Worm (Caenorhabditis elegans) whole organism, young adult: ENCODE data around the gene C04C3.4.

Experiments used
- B0019.2 ChIP-seq: fragments of 200-800 bp; sonication (Bioruptor generic); conservative IDR thresholded peaks from 2 replicates; pipeline ENCODE4 v1.3.6; 2022; ENCODE audit warnings: missing genetic modification reagents, missing genetic modification characterization, missing compliant biosample characterization
- B0035.1 ChIP-seq: sonication (generic microtip); optimal IDR thresholded peaks from 2 replicates; lab custom pipeline; 2016; ENCODE audit warnings: missing genetic modification characterization, mild to moderate bottlenecking, missing compliant biosample characterization, missing genotype, missing genetic modification reagents
- B0261.1 ChIP-seq: sonication (generic microtip); optimal IDR thresholded peaks from 2 replicates; lab custom pipeline; 2016; ENCODE audit warnings: mild to moderate bottlenecking, missing genetic modification characterization, moderate library complexity, missing compliant biosample characterization
- C17E4.6 ChIP-seq: fragments of 200-800 bp; sonication (Bioruptor generic); IDR thresholded peaks from 2 replicates; pipeline ENCODE4 v1.3.6; 2022; ENCODE audit warnings: missing genetic modification reagents, missing genetic modification characterization, missing compliant biosample characterization
- F10E7.11 ChIP-seq: sonication (generic microtip); optimal IDR thresholded peaks from 2 replicates; lab custom pipeline; 2017; ENCODE audit warnings: mild to moderate bottlenecking, missing genetic modification characterization, moderate library complexity, missing compliant biosample characterization
- F23B12.7 ChIP-seq: sonication (generic microtip); optimal IDR thresholded peaks from 2 replicates; lab custom pipeline; 2017; ENCODE audit warnings: missing genetic modification characterization, mild to moderate bottlenecking, missing compliant biosample characterization, antibody characterized with exemption, moderate library complexity; ENCODE audit not compliant: insufficient read depth
- K12H6.12 ChIP-seq: fragments of 200-800 bp; sonication (Bioruptor generic); optimal IDR thresholded peaks from 2 replicates; lab custom pipeline; 2018; ENCODE audit warnings: mild to moderate bottlenecking, missing genetic modification characterization, missing compliant biosample characterization
- Y56A3A.18 ChIP-seq: fragments of 200-800 bp; sonication (Bioruptor generic); IDR thresholded peaks from 2 replicates; pipeline ENCODE4 v1.3.6; 2022; ENCODE audit warnings: missing genetic modification reagents, missing genetic modification characterization, missing compliant biosample characterization
- Y67H2A.10 ChIP-seq: fragments of 200-800 bp; sonication (Bioruptor generic); conservative IDR thresholded peaks from 2 replicates; pipeline ENCODE4 v1.3.6; 2022; ENCODE audit warnings: missing genetic modification reagents, missing genetic modification characterization, missing compliant biosample characterization
- akir-1 ChIP-seq: fragments of 200-800 bp; sonication (Bioruptor generic); optimal IDR thresholded peaks from 2 replicates; lab custom pipeline; 2018; ENCODE audit warnings: mild to moderate bottlenecking, missing genetic modification characterization, moderate library complexity, missing compliant biosample characterization
- atf-7 ChIP-seq: sonication (generic microtip); optimal IDR thresholded peaks from 2 replicates; lab custom pipeline; 2017; ENCODE audit warnings: mild to moderate bottlenecking, missing genetic modification characterization, missing compliant biosample characterization
- athp-1 ChIP-seq: sonication (generic microtip); optimal IDR thresholded peaks from 2 replicates; lab custom pipeline; 2017; ENCODE audit warnings: mild to moderate bottlenecking, missing genetic modification characterization, missing compliant biosample characterization
- attf-5 ChIP-seq: fragments of 200-800 bp; sonication (Bioruptor generic); optimal IDR thresholded peaks from 2 replicates; lab custom pipeline; 2018; ENCODE audit warnings: mild to moderate bottlenecking, missing genetic modification characterization, missing compliant biosample characterization
- bed-2 ChIP-seq: fragments of 200-800 bp; sonication (Bioruptor generic); IDR thresholded peaks from 2 replicates; pipeline ENCODE4 v1.3.6; 2022; ENCODE audit warnings: missing genetic modification reagents, missing genetic modification characterization, missing compliant biosample characterization
- cebp-1 ChIP-seq, 2 experiments: fragments of 200-800 bp in 1 of 2; sonication (Bioruptor generic) in 1 of 2; sonication (generic microtip) in 1 of 2; IDR thresholded peaks in 1 of 2; optimal IDR thresholded peaks in 1 of 2; 2 replicates each; pipeline versions ENCODE4 v1.3.6 to Lab custom; 2017 to 2022; ENCODE audit warnings: missing compliant biosample characterization in 2 of 2, missing genetic modification characterization in 2 of 2, mild to moderate bottlenecking in 1 of 2, missing genetic modification reagents in 1 of 2, moderate library complexity in 1 of 2
- ceh-27 ChIP-seq: fragments of 200-800 bp; sonication (Bioruptor generic); optimal IDR thresholded peaks from 2 replicates; lab custom pipeline; 2018; ENCODE audit warnings: mild to moderate bottlenecking, missing genetic modification characterization, moderate library complexity, missing compliant biosample characterization
- dpl-1 ChIP-seq: fragments of 150-350 bp; optimal IDR thresholded peaks from 2 replicates; lab custom pipeline; 2014; ENCODE audit warnings: missing biosample characterization, missing genetic modification reagents, missing genetic modification characterization
- egl-18 ChIP-seq: fragments of 200-800 bp; sonication (Bioruptor generic); IDR thresholded peaks from 2 replicates; pipeline ENCODE4 v1.3.6; 2022; ENCODE audit warnings: missing genetic modification reagents, missing genetic modification characterization, missing compliant biosample characterization
- egrh-3 ChIP-seq: fragments of 200-800 bp; sonication (Bioruptor generic); IDR thresholded peaks from 2 replicates; pipeline ENCODE4 v1.3.6; 2022; ENCODE audit warnings: missing genetic modification reagents, missing genetic modification characterization, missing compliant biosample characterization
- ekl-4 ChIP-seq: fragments of 200-800 bp; sonication (Bioruptor generic); IDR thresholded peaks from 2 replicates; pipeline ENCODE4 v1.3.6; 2022; ENCODE audit warnings: missing genetic modification reagents, missing genetic modification characterization, missing compliant biosample characterization
- hmg-1.2 ChIP-seq: fragments of 200-800 bp; sonication (Bioruptor generic); IDR thresholded peaks from 2 replicates; pipeline ENCODE4 v1.3.6; 2022; ENCODE audit warnings: missing genetic modification reagents, missing genetic modification characterization, missing compliant biosample characterization
- hsf-1 ChIP-seq: fragments of 200-800 bp; sonication (Bioruptor generic); IDR thresholded peaks from 2 replicates; pipeline ENCODE4 v1.3.6; 2022; ENCODE audit warnings: missing genetic modification reagents, missing genetic modification characterization, missing compliant biosample characterization
- lin-26 ChIP-seq: fragments of 200-800 bp; sonication (Bioruptor generic); IDR thresholded peaks from 2 replicates; pipeline ENCODE4 v1.3.6; 2022; ENCODE audit warnings: missing genetic modification reagents, missing genetic modification characterization, missing compliant biosample characterization
- lin-35 ChIP-seq, 3 experiments: fragments of 150-350 bp in 2 of 3; sonication (generic microtip) in 1 of 3; optimal IDR thresholded peaks; 2 replicates each; lab custom pipeline; 2014 to 2018; ENCODE audit warnings: missing biosample characterization in 3 of 3, missing genetic modification characterization in 3 of 3, missing genetic modification reagents in 3 of 3
- lin-54 ChIP-seq: fragments of 200-800 bp; sonication (Bioruptor generic); optimal IDR thresholded peaks from 2 replicates; lab custom pipeline; 2018; ENCODE audit warnings: mild to moderate bottlenecking, missing genetic modification characterization, missing compliant biosample characterization
- lir-1 ChIP-seq: fragments of 200-800 bp; sonication (Bioruptor generic); conservative IDR thresholded peaks from 2 replicates; pipeline ENCODE4 v1.3.6; 2022; ENCODE audit warnings: missing genetic modification reagents, missing genetic modification characterization, missing compliant biosample characterization
- lsy-27 ChIP-seq: sonication (generic microtip); optimal IDR thresholded peaks from 2 replicates; lab custom pipeline; 2017; ENCODE audit warnings: missing genetic modification characterization, mild to moderate bottlenecking, missing compliant biosample characterization, antibody characterized with exemption, missing genotype, borderline replicate concordance; ENCODE audit not compliant: insufficient read depth
- madf-3 ChIP-seq: fragments of 200-800 bp; sonication (Bioruptor generic); IDR thresholded peaks from 2 replicates; pipeline ENCODE4 v1.3.6; 2022; ENCODE audit warnings: missing genetic modification reagents, missing genetic modification characterization, missing compliant biosample characterization
- madf-6 ChIP-seq: fragments of 200-800 bp; sonication (Bioruptor generic); IDR thresholded peaks from 2 replicates; pipeline ENCODE4 v1.3.6; 2022; ENCODE audit warnings: missing genetic modification reagents, missing genetic modification characterization, missing compliant biosample characterization
- mes-4 ChIP-seq: sonication (generic microtip); optimal IDR thresholded peaks from 2 replicates; lab custom pipeline; 2016; ENCODE audit warnings: missing genotype, missing genetic modification characterization, missing compliant biosample characterization
- nfya-1 ChIP-seq: sonication (generic microtip); optimal IDR thresholded peaks from 2 replicates; lab custom pipeline; 2017; ENCODE audit warnings: antibody characterized with exemption, missing compliant biosample characterization, missing genetic modification characterization, borderline replicate concordance; ENCODE audit not compliant: insufficient read depth
- nfya-2 ChIP-seq: fragments of 200-800 bp; sonication (Bioruptor generic); IDR thresholded peaks from 2 replicates; pipeline ENCODE4 v1.3.6; 2022; ENCODE audit warnings: missing genetic modification reagents, missing genetic modification characterization, missing compliant biosample characterization
- nfyb-1 ChIP-seq: fragments of 200-800 bp; sonication (Bioruptor generic); IDR thresholded peaks from 2 replicates; pipeline ENCODE4 v1.3.6; 2022; ENCODE audit warnings: missing genetic modification reagents, missing genetic modification characterization, missing compliant biosample characterization
- nhr-179 ChIP-seq: sonication (generic microtip); optimal IDR thresholded peaks from 2 replicates; lab custom pipeline; 2016; ENCODE audit warnings: mild to moderate bottlenecking, missing genetic modification characterization, missing compliant biosample characterization
- nhr-80 ChIP-seq: sonication (generic microtip); optimal IDR thresholded peaks from 2 replicates; lab custom pipeline; 2016; ENCODE audit warnings: missing genetic modification characterization, missing compliant biosample characterization
- repo-1 ChIP-seq: sonication (generic microtip); optimal IDR thresholded peaks from 2 replicates; lab custom pipeline; 2017; ENCODE audit warnings: mild to moderate bottlenecking, missing genetic modification characterization, missing compliant biosample characterization
- rpc-1 ChIP-seq, 2 experiments: fragments of 150-350 bp in 1 of 2; sonication (generic microtip) in 1 of 2; optimal IDR thresholded peaks; 2 replicates each; lab custom pipeline; 2014 to 2018; ENCODE audit warnings: missing biosample characterization in 1 of 2, missing genetic modification characterization in 1 of 2, missing genetic modification reagents in 1 of 2, missing genotype in 1 of 2
- sdz-38 ChIP-seq: sonication (generic microtip); optimal IDR thresholded peaks from 2 replicates; lab custom pipeline; 2016; ENCODE audit warnings: missing genotype, missing genetic modification characterization, missing compliant biosample characterization
- snpc-1.1 ChIP-seq: sonication (generic microtip); optimal IDR thresholded peaks from 2 replicates; lab custom pipeline; 2017; ENCODE audit warnings: missing genetic modification characterization, mild to moderate bottlenecking, missing compliant biosample characterization, antibody characterized with exemption, moderate library complexity, missing genotype, missing genetic modification reagents; ENCODE audit not compliant: insufficient read depth
- snpc-4 ChIP-seq, 5 experiments: fragments of 150-350 bp in 1 of 5; sonication (generic microtip) in 4 of 5; optimal IDR thresholded peaks; 2 replicates each; lab custom pipeline; 2014 to 2018; ENCODE audit warnings: missing genetic modification characterization in 5 of 5, missing biosample characterization in 3 of 5, antibody characterized with exemption in 2 of 5, mild to moderate bottlenecking in 2 of 5, missing compliant biosample characterization in 2 of 5, missing genotype in 2 of 5, moderate library complexity in 2 of 5, missing genetic modification reagents in 1 of 5
- somi-1 ChIP-seq: fragments of 200-800 bp; sonication (Bioruptor generic); optimal IDR thresholded peaks from 2 replicates; lab custom pipeline; 2018; ENCODE audit warnings: mild to moderate bottlenecking, missing genetic modification characterization, missing compliant biosample characterization
- sptf-2 ChIP-seq: fragments of 200-800 bp; sonication (Bioruptor generic); optimal IDR thresholded peaks from 2 replicates; lab custom pipeline; 2018; ENCODE audit warnings: mild to moderate bottlenecking, missing genetic modification characterization, missing compliant biosample characterization
- ztf-18 ChIP-seq: sonication (generic microtip); optimal IDR thresholded peaks from 2 replicates; lab custom pipeline; 2016; ENCODE audit warnings: missing genotype, mild to moderate bottlenecking, missing genetic modification characterization, missing compliant biosample characterization
- ztf-28 ChIP-seq: fragments of 200-800 bp; sonication (Bioruptor generic); IDR thresholded peaks from 2 replicates; pipeline ENCODE4 v1.3.6; 2022; ENCODE audit warnings: missing genetic modification reagents, missing genetic modification characterization, missing compliant biosample characterization

C04C3.4 gene

ce11 chrIV:3363784-3364183 lies 30.4 kb upstream of the C04C3.4 start:
- TF ChIP-seq dpl-1 (GFP tag; lab: Kevin White, UChicago) (no peak), ztf-18 (tag; lab: Kevin White, UChicago) (no peak), atf-7 (tag; lab: Kevin White, UChicago) (no peak), F10E7.11 (no peak), hmg-1.2 (GFP tag; lab: Robert Waterston, UW) (peak; percentile 90), lin-35 (GFP tag; optimal IDR thresholded peaks at IDR 0.05; lab: Kevin White, UChicago) (no peak)
- TF ChIP-seq, all 124 proteins: peak for 1

- TF ChIP-seq nhr-80 (tag; lab: Kevin White, UChicago), result peak; percentile 78
- TF ChIP-seq C17E4.6 (GFP tag; lab: Robert Waterston, UW), result no peak
- no peak for TF ChIP-seq atf-7 (tag; lab: Kevin White, UChicago)
- no peak for TF ChIP-seq cebp-1 (GFP tag; IDR thresholded peaks at IDR 0.05; lab: Robert Waterston, UW)
- peak; percentile 73 for TF ChIP-seq cebp-1 (tag; optimal IDR thresholded peaks at IDR 0.05; lab: Kevin White, UChicago)
- TF ChIP-seq Y56A3A.18 (GFP tag; lab: Robert Waterston, UW), result no peak
- no peak for TF ChIP-seq sptf-2 (GFP tag; lab: Kevin White, UChicago)
- TF ChIP-seq lsy-27 (tag; lab: Kevin White, UChicago), result no peak
- TF ChIP-seq rpc-1 (optimal IDR thresholded peaks at IDR 0.05; lab: Kevin White, UChicago), result no peak
- no peak for TF ChIP-seq rpc-1 (tag; optimal IDR thresholded peaks at IDR 0.05; lab: Kevin White, UChicago)
- no peak for TF ChIP-seq nfya-2
- TF ChIP-seq madf-6, result no peak
- TF ChIP-seq egl-18, result no peak
- TF ChIP-seq sdz-38 (tag; lab: Kevin White, UChicago), result no peak
- TF ChIP-seq nfya-1 (tag; lab: Kevin White, UChicago), result no peak
- no peak for TF ChIP-seq B0035.1 (tag; lab: Kevin White, UChicago)
- no peak for TF ChIP-seq egrh-3 (GFP tag; lab: Robert Waterston, UW)
- no peak for TF ChIP-seq dpl-1 (GFP tag; lab: Kevin White, UChicago)
- TF ChIP-seq somi-1 (GFP tag; lab: Kevin White, UChicago), result no peak
- no peak for TF ChIP-seq snpc-4 (GFP tag; optimal IDR thresholded peaks at IDR 0.05; lab: Kevin White, UChicago)
- no peak for TF ChIP-seq snpc-4 (tag; optimal IDR thresholded peaks at IDR 0.05; lab: Kevin White, UChicago)
- TF ChIP-seq Y67H2A.10, result no peak
- no peak for TF ChIP-seq F23B12.7 (tag; lab: Kevin White, UChicago)
- no peak for TF ChIP-seq B0019.2
- no peak for TF ChIP-seq repo-1 (tag; lab: Kevin White, UChicago)
- no peak for TF ChIP-seq B0261.1 (tag; lab: Kevin White, UChicago)
- no peak for TF ChIP-seq nfyb-1 (GFP tag; lab: Robert Waterston, UW)
- no peak for TF ChIP-seq athp-1 (tag; lab: Kevin White, UChicago)
- TF ChIP-seq mes-4, result no peak
- TF ChIP-seq ekl-4 (GFP tag; lab: Robert Waterston, UW), result no peak
- TF ChIP-seq hsf-1 (GFP tag; lab: Robert Waterston, UW), result no peak
- TF ChIP-seq nhr-179 (tag; lab: Kevin White, UChicago), result no peak
- TF ChIP-seq lin-35 (GFP tag; optimal IDR thresholded peaks at IDR 0.05; lab: Kevin White, UChicago), result no peak
- peak; percentile 17 for TF ChIP-seq lin-54 (GFP tag; lab: Kevin White, UChicago)
- TF ChIP-seq ztf-28, result no peak
- TF ChIP-seq snpc-1.1 (tag; lab: Kevin White, UChicago), result no peak
- TF ChIP-seq lin-26 (GFP tag; lab: Robert Waterston, UW), result no peak
- TF ChIP-seq attf-5 (GFP tag; lab: Kevin White, UChicago), result peak; percentile 54
- no peak for TF ChIP-seq bed-2 (GFP tag; lab: Robert Waterston, UW)
- TF ChIP-seq K12H6.12 (tag; lab: Kevin White, UChicago), result no peak
- no peak for TF ChIP-seq lir-1
- no peak for TF ChIP-seq akir-1 (GFP tag; lab: Kevin White, UChicago)
- no peak for TF ChIP-seq madf-3 (GFP tag; lab: Robert Waterston, UW)
- peak; percentile 13 for TF ChIP-seq ceh-27 (GFP tag; lab: Kevin White, UChicago)
These were observed 25.4 kb upstream of the C04C3.4 start, which contains the start of gene vha-19 for ce11 chrIV:3368638-3369247. Gene vha-19 (plus strand): TSS chrIV:3369197.
